Worm (Caenorhabditis elegans): Measurements from ENCODE around the gene ttr-14.

DNA sequence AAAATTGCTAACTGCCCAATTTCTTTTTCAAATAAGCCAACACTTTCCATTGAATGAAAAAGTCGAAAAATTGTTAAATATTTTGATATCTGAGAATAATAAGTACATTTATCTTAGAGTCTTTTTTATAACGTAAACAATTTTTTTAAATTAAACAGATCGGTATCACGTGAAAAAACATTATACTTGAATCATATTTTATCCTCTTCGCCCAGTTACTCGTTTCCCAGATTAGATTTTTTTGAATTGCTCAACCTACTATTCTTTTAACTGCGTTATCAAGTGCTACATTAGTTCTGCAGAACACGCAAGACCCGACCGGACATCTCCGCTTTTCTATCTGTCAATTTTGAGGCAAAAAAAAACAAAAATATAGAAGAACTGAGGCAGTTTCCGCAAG, 17.1 kb downstream of the ttr-14 start, which contains the start of gene F31B12.4:
- TF ChIP-seq ets-7 (tag; optimal IDR thresholded peaks at IDR 0.05) (no peak), scrt-1 (GFP tag; IDR thresholded peaks at IDR 0.05) (no peak), flt-1 (GFP tag; IDR thresholded peaks at IDR 0.05) (no peak), ama-1 (optimal IDR thresholded peaks at IDR 0.05) (no peak), hmg-4 (GFP tag; optimal IDR thresholded peaks at IDR 0.05) (no peak), ceh-36 (tag; optimal IDR thresholded peaks at IDR 0.05) (no peak), pes-1 (GFP tag; IDR thresholded peaks at IDR 0.05) (no peak), hnd-1 (tag; optimal IDR thresholded peaks at IDR 0.05) (no peak), tbx-11 (GFP tag; IDR thresholded peaks at IDR 0.05) (no peak), tbx-37 (GFP tag; conservative IDR thresholded peaks at IDR 0.05) (no peak), sea-1 (GFP tag; conservative IDR thresholded peaks at IDR 0.05) (no peak)
